Worm (Caenorhabditis elegans) whole organism, L3 larva: ENCODE results near the gene Y46B2A.3.

Experiments used
- nfya-1 ChIP-seq: sonication (generic microtip); optimal IDR thresholded peaks from 2 replicates; lab custom pipeline; 2017; ENCODE audit warnings: missing genetic modification characterization, mild to moderate bottlenecking, missing compliant biosample characterization, antibody characterized with exemption, moderate library complexity; ENCODE audit not compliant: insufficient read depth
- pha-4 ChIP-seq: fragments of 150-350 bp; optimal IDR thresholded peaks from 2 replicates; lab custom pipeline; 2014; ENCODE audit warnings: missing biosample characterization, missing genetic modification reagents, missing genetic modification characterization

ce11 chrII:866801-867200, at the start of gene Y46B2A.3:
- TF ChIP-seq pha-4 (no peak), nfya-1 (no peak)
